Worm (Caenorhabditis elegans) whole organism, young adult: ENCODE measurements around the gene tat-3.

Experiments used
- F57A8.1 ChIP-seq: fragments of 200-800 bp; sonication (Bioruptor generic); optimal IDR thresholded peaks from 2 replicates; lab custom pipeline; 2018; ENCODE audit warnings: mild to moderate bottlenecking, missing genetic modification characterization, moderate library complexity, missing compliant biosample characterization
- lin-40 ChIP-seq: sonication (generic microtip); optimal IDR thresholded peaks from 2 replicates; lab custom pipeline; 2016; ENCODE audit warnings: missing genetic modification characterization, mild to moderate bottlenecking, missing compliant biosample characterization, missing genotype, missing genetic modification reagents
- mxl-1 ChIP-seq: sonication (generic microtip); optimal IDR thresholded peaks from 2 replicates; lab custom pipeline; 2016; ENCODE audit warnings: missing genetic modification characterization, missing compliant biosample characterization
- nfya-1 ChIP-seq: sonication (generic microtip); optimal IDR thresholded peaks from 2 replicates; lab custom pipeline; 2017; ENCODE audit warnings: antibody characterized with exemption, missing compliant biosample characterization, missing genetic modification characterization, borderline replicate concordance; ENCODE audit not compliant: insufficient read depth
- unc-130 ChIP-seq: sonication (generic microtip); optimal IDR thresholded peaks from 2 replicates; lab custom pipeline; 2016; ENCODE audit warnings: missing genetic modification reagents, missing genetic modification characterization, missing compliant biosample characterization

- TF ChIP-seq F57A8.1 (GFP tag; lab: Kevin White, UChicago) = no peak
- TF ChIP-seq nfya-1 = no peak
- TF ChIP-seq unc-130 = no peak
- no peak for TF ChIP-seq lin-40 (tag; lab: Kevin White, UChicago)
- TF ChIP-seq mxl-1 (tag; lab: Kevin White, UChicago) = no peak
These were observed at the start of gene tat-3 for ce11 chrIII:10730510-10730909.
